Worm (Caenorhabditis elegans) whole organism, L2 larva: Measurements from ENCODE around the gene F25D1.3.

Experiments
- C34F6.9 ChIP-seq: fragments of 150-350 bp; optimal IDR thresholded peaks from 2 replicates; lab custom pipeline; 2014; ENCODE audit warnings: missing biosample characterization, missing genetic modification characterization
- R02D3.7 ChIP-seq: fragments of 150-350 bp; optimal IDR thresholded peaks from 2 replicates; lab custom pipeline; 2014; ENCODE audit warnings: missing biosample characterization, missing genetic modification characterization
- Y55F3AM.14 ChIP-seq: fragments of 200-800 bp; sonication (Bioruptor generic); optimal IDR thresholded peaks from 2 replicates; lab custom pipeline; 2018; ENCODE audit warnings: mild to moderate bottlenecking, missing genetic modification characterization, missing compliant biosample characterization
- ZK546.5 ChIP-seq: sonication (generic microtip); optimal IDR thresholded peaks from 2 replicates; lab custom pipeline; 2017; ENCODE audit warnings: missing biosample characterization, missing genetic modification characterization
- aly-2 ChIP-seq: fragments of 150-350 bp; optimal IDR thresholded peaks from 2 replicates; lab custom pipeline; 2014; ENCODE audit warnings: missing biosample characterization, missing genetic modification characterization
- ama-1 ChIP-seq: fragments of 150-350 bp; optimal IDR thresholded peaks from 2 replicates; lab custom pipeline; 2018; ENCODE audit warnings: inconsistent platforms
- blmp-1 ChIP-seq: sonication (generic microtip); optimal IDR thresholded peaks from 2 replicates; lab custom pipeline; 2017; ENCODE audit warnings: missing genetic modification characterization, mild to moderate bottlenecking, missing compliant biosample characterization, antibody characterized with exemption, moderate library complexity; ENCODE audit not compliant: insufficient read depth
- ceh-16 ChIP-seq: fragments of 150-350 bp; optimal IDR thresholded peaks from 2 replicates; lab custom pipeline; 2014; ENCODE audit warnings: missing biosample characterization, missing genetic modification characterization
- ceh-82 ChIP-seq: fragments of 150-350 bp; optimal IDR thresholded peaks from 2 replicates; lab custom pipeline; 2014; ENCODE audit warnings: missing biosample characterization, missing genetic modification characterization
- dmd-4 ChIP-seq: sonication (generic microtip); optimal IDR thresholded peaks from 2 replicates; lab custom pipeline; 2017; ENCODE audit warnings: missing biosample characterization, missing genetic modification characterization
- egl-27 ChIP-seq: sonication (generic microtip); optimal IDR thresholded peaks from 3 replicates; lab custom pipeline; 2017; ENCODE audit warnings: missing biosample characterization, missing genetic modification reagents, missing genetic modification characterization
- elt-3 ChIP-seq: sonication (generic microtip); optimal IDR thresholded peaks from 2 replicates; lab custom pipeline; 2017; ENCODE audit warnings: missing biosample characterization, missing genetic modification characterization
- fos-1 ChIP-seq: fragments of 150-350 bp; optimal IDR thresholded peaks from 2 replicates; lab custom pipeline; 2014; ENCODE audit warnings: missing biosample characterization, missing genetic modification characterization
- gmeb-1 ChIP-seq: fragments of 150-350 bp; optimal IDR thresholded peaks from 2 replicates; lab custom pipeline; 2014; ENCODE audit warnings: missing biosample characterization, missing genetic modification characterization
- lin-11 ChIP-seq: fragments of 150-350 bp; sonication (generic microtip); optimal IDR thresholded peaks from 2 replicates; lab custom pipeline; 2014; ENCODE audit warnings: missing biosample characterization, missing genetic modification characterization, inconsistent platforms, mixed read lengths
- lin-13 ChIP-seq: fragments of 150-350 bp; optimal IDR thresholded peaks from 2 replicates; lab custom pipeline; 2014; ENCODE audit warnings: missing biosample characterization, missing genetic modification reagents, missing genetic modification characterization
- lin-39 ChIP-seq: fragments of 150-350 bp; optimal IDR thresholded peaks from 2 replicates; lab custom pipeline; 2014; ENCODE audit warnings: missing biosample characterization, missing genetic modification reagents, missing genetic modification characterization
- lsy-2 ChIP-seq, 2 experiments: fragments of 150-350 bp in 1 of 2; sonication (generic microtip) in 1 of 2; optimal IDR thresholded peaks; 2 replicates each; lab custom pipeline; 2014 to 2017; ENCODE audit warnings: missing biosample characterization in 2 of 2, missing genetic modification characterization in 2 of 2
- mbf-1 ChIP-seq: sonication (generic microtip); optimal IDR thresholded peaks from 2 replicates; lab custom pipeline; 2017; ENCODE audit warnings: missing biosample characterization, missing genetic modification characterization
- nhr-10 ChIP-seq: sonication (generic microtip); optimal IDR thresholded peaks from 2 replicates; lab custom pipeline; 2017; ENCODE audit warnings: missing biosample characterization, missing genetic modification characterization
- nhr-129 ChIP-seq: fragments of 150-350 bp; optimal IDR thresholded peaks from 2 replicates; lab custom pipeline; 2014; ENCODE audit warnings: missing biosample characterization, missing genetic modification characterization
- nhr-21 ChIP-seq: fragments of 150-350 bp; optimal IDR thresholded peaks from 2 replicates; lab custom pipeline; 2014; ENCODE audit warnings: missing biosample characterization, missing genetic modification characterization
- nhr-23 ChIP-seq: fragments of 150-350 bp; optimal IDR thresholded peaks from 2 replicates; lab custom pipeline; 2014; ENCODE audit warnings: missing biosample characterization, missing genetic modification reagents, missing genetic modification characterization
- nhr-237 ChIP-seq: fragments of 150-350 bp; optimal IDR thresholded peaks from 2 replicates; lab custom pipeline; 2014; ENCODE audit warnings: missing biosample characterization, missing genetic modification characterization
- nhr-77 ChIP-seq: fragments of 150-350 bp; optimal IDR thresholded peaks from 2 replicates; lab custom pipeline; 2014; ENCODE audit warnings: missing biosample characterization, missing genetic modification characterization
- peb-1 ChIP-seq: fragments of 150-350 bp; optimal IDR thresholded peaks from 2 replicates; lab custom pipeline; 2014; ENCODE audit warnings: missing biosample characterization, missing genetic modification characterization
- skn-1 ChIP-seq: sonication (generic microtip); optimal IDR thresholded peaks from 2 replicates; lab custom pipeline; 2017; ENCODE audit warnings: missing biosample characterization, missing genetic modification characterization
- sma-3 ChIP-seq: sonication (generic microtip); optimal IDR thresholded peaks from 2 replicates; lab custom pipeline; 2016; ENCODE audit warnings: missing genetic modification reagents, missing genetic modification characterization, missing compliant biosample characterization
- sma-9 ChIP-seq, 2 experiments: fragments of 150-350 bp in 1 of 2; sonication (generic microtip) in 1 of 2; optimal IDR thresholded peaks; 2 replicates each; lab custom pipeline; 2014 to 2016; ENCODE audit warnings: missing genetic modification characterization in 2 of 2, mild to moderate bottlenecking in 1 of 2, missing biosample characterization in 1 of 2, missing compliant biosample characterization in 1 of 2, missing genetic modification reagents in 1 of 2, moderate library complexity in 1 of 2
- snpc-4 ChIP-seq: fragments of 150-350 bp; optimal IDR thresholded peaks from 2 replicates; lab custom pipeline; 2014; ENCODE audit warnings: missing biosample characterization, missing genetic modification characterization
- unc-55 ChIP-seq: fragments of 150-350 bp; sonication (generic microtip); optimal IDR thresholded peaks from 3 replicates; lab custom pipeline; 2014; ENCODE audit warnings: missing biosample characterization, missing genetic modification reagents, missing genetic modification characterization
- zag-1 ChIP-seq: fragments of 150-350 bp; optimal IDR thresholded peaks from 2 replicates; lab custom pipeline; 2014; ENCODE audit warnings: missing biosample characterization, missing genetic modification characterization
- ztf-1 ChIP-seq: fragments of 200-800 bp; sonication (Bioruptor generic); conservative IDR thresholded peaks from 2 replicates; pipeline ENCODE4 v1.3.6; 2022; ENCODE audit warnings: missing genetic modification characterization, missing compliant biosample characterization

The F25D1.3 gene

DNA sequence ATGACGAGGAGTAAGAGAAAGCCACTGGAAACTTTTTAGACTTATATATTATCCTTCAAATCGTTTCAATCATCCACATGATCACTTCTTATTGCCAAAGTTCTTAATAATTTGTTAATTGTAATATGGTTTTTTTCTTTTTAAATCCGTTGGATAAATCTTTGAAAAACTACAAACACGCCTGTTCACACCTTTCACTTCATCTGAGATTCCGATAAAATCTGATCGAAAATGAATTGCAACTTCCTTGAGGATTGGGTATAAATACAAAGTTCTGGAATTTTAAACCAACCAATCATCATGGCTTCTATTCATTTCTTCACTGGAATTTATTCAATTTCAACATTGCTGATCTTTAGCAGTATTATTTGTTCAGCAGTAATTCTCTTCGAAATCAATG lies 32.1 kb downstream of the F25D1.3 start, which contains the start of gene col-152:
Gene col-152, plus strand, starts transcription at position 301 of the 400 bp plus-strand sequence.
- TF ChIP-seq C34F6.9 (tag; lab: Kevin White, UChicago): no peak
- no peak for TF ChIP-seq snpc-4 (tag; lab: Kevin White, UChicago)
- no peak for TF ChIP-seq elt-3 (tag; lab: Kevin White, UChicago)
- no peak for TF ChIP-seq nhr-237 (tag; lab: Kevin White, UChicago)
- no peak for TF ChIP-seq aly-2 (tag; lab: Kevin White, UChicago)
- TF ChIP-seq nhr-23 (tag; lab: Kevin White, UChicago): no peak
- TF ChIP-seq lin-11 (tag; lab: Kevin White, UChicago): no peak
- TF ChIP-seq nhr-77 (tag; lab: Kevin White, UChicago): no peak
- TF ChIP-seq ceh-82 (tag; lab: Kevin White, UChicago): no peak
- no peak for TF ChIP-seq ZK546.5
- no peak for TF ChIP-seq gmeb-1 (tag; lab: Kevin White, UChicago)
- TF ChIP-seq lin-39 (tag; lab: Kevin White, UChicago): no peak
- TF ChIP-seq dmd-4 (tag; lab: Kevin White, UChicago): no peak
- TF ChIP-seq unc-55 (GFP tag; lab: Kevin White, UChicago): no peak
- TF ChIP-seq sma-9 (GFP tag; optimal IDR thresholded peaks at IDR 0.05; lab: Kevin White, UChicago): no peak
- no peak for TF ChIP-seq sma-9 (tag; optimal IDR thresholded peaks at IDR 0.05; lab: Kevin White, UChicago)
- TF ChIP-seq nhr-21 (tag; lab: Kevin White, UChicago): no peak
- TF ChIP-seq blmp-1: no peak
- no peak for TF ChIP-seq peb-1
- no peak for TF ChIP-seq mbf-1 (tag; lab: Kevin White, UChicago)

DNA sequence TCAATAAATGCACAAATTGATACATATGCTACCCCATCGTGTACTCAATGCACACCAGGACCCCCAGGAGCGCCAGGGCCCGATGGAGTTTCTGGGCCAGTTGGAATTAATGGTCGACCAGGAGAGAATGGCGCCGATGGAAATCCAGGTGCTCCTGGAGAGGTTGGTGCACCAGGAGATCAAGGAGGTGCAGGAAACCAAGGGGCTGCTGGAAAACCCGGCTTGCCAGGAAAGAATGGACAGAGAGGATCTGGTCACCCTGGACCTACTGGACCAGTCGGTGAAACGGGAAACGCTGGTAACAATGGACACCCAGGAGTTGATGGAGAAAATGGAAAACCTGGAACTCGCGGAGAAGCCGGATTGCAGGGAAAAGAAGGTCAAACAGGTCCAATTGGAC lies 33.1 kb downstream of the F25D1.3 start:
- TF ChIP-seq egl-27 (no peak), sma-3 (GFP tag; lab: Kevin White, UChicago) (no peak)

DNA sequence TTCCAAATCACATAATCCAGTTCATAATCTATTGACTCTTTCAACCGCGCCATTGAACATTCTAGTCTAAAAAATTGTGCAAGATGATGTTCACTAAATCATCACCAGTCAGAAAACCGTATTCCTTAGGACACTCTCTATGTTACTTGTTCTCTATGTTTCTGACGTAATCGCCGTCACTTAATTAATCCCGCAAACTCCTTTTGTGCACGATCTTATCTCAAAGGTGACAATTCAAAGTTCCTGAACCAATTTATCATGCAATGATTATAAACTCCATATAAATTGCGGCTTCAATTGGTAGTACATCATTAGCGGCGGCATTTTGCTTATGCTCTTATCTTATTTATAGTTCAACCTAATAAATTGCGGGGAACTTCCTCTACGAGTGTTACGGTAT lies 34.3 kb downstream of the F25D1.3 start:
- no peak for TF ChIP-seq ztf-1 (GFP tag; lab: Robert Waterston, UW)
- TF ChIP-seq lin-13 (GFP tag; lab: Kevin White, UChicago): no peak
- TF ChIP-seq nhr-77 (tag; lab: Kevin White, UChicago): no peak
- no peak for TF ChIP-seq lsy-2 (tag; optimal IDR thresholded peaks at IDR 0.05; lab: Kevin White, UChicago)
- TF ChIP-seq fos-1 (tag; lab: Kevin White, UChicago): no peak

DNA sequence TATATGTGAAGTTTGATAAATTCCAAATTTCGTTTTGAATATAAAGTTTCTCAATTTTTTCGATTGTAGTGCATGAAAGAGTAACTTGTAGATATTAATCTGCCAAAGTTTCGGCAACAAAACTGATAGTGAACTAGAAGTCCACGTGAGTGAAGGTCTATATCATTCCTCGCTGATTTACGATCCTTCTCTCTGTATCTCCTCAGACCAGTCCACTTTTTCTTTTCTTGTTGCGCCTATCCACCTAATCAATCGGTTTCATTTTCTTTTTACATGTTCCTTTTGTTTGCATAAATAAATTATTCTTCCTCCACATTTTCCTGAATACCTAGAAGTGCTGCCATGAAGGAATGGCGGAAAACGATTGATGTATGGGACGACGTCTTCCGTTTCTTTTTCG lies 35.6 kb downstream of the F25D1.3 start:
- TF ChIP-seq mbf-1 (tag; lab: Kevin White, UChicago) (no peak), peb-1 (no peak), blmp-1 (peak; percentile 17)

DNA sequence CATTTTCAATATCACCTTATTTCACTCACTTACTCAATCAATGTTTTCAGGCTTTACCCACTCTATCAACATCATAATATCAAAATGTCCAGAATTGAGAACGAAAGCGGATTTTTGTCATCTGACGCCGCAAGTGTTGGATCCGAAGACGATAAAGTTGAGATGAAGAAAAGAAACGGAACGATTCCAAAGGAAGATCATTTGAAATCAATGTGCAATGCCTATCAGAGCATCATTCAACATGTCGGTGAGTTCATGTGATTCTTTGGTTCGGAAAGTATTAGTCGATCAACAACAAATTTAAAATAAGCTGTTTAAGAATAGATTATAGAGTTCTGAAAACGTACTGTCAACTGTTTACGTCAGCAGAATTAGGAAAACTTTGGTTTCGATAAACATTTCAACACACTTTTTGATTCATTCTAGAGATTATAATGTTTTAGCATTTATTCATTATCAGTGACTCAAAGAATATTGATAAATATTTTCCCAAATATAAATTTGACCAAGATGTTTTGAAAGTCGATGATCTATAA lies 36.4 kb downstream of the F25D1.3 start, which contains the start of gene cat-4:
Gene cat-4, plus strand, starts transcription at position 51 of the 536 bp plus-strand sequence.
- TF ChIP-seq skn-1 (tag; lab: Kevin White, UChicago): no peak
- TF ChIP-seq Y55F3AM.14 (GFP tag; lab: Kevin White, UChicago): no peak
- no peak for TF ChIP-seq aly-2 (tag; lab: Kevin White, UChicago)
- no peak for TF ChIP-seq nhr-129 (tag; lab: Kevin White, UChicago)
- TF ChIP-seq ZK546.5: no peak
- TF ChIP-seq gmeb-1 (tag; lab: Kevin White, UChicago): peak; percentile 19
- TF ChIP-seq zag-1 (tag; lab: Kevin White, UChicago): no peak
- no peak for TF ChIP-seq R02D3.7
- peak; percentile 50 for TF ChIP-seq sma-9 (GFP tag; optimal IDR thresholded peaks at IDR 0.05; lab: Kevin White, UChicago)
- TF ChIP-seq sma-9 (tag; optimal IDR thresholded peaks at IDR 0.05; lab: Kevin White, UChicago): no peak

DNA sequence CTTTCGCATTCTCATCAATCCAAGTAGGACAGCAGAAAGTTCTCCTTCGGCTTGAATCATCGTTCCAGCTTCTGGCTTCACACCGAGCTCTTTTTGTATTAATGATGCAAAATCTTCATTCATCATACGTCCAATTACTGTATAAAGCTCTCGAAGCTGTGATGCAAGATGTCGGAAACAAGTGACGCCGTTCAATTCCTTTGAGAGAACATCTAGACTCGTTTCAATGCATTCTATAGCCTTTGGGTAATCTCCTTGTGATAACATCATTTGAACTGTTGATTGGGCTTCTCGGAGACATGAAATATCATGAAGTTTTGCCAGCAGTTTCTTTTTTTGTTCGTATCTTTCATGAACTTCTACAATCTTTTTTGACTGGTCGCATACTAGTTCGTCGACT lies 40.0 kb downstream of the F25D1.3 start:
- no peak for TF ChIP-seq skn-1 (tag; lab: Kevin White, UChicago)
- TF ChIP-seq R02D3.7: no peak
- TF ChIP-seq C34F6.9 (tag; lab: Kevin White, UChicago): no peak
- no peak for TF ChIP-seq nhr-10 (tag; lab: Kevin White, UChicago)
- TF ChIP-seq elt-3 (tag; lab: Kevin White, UChicago): no peak
- TF ChIP-seq gmeb-1 (tag; lab: Kevin White, UChicago): no peak
- no peak for TF ChIP-seq ama-1 (lab: Kevin White, UChicago)
- no peak for TF ChIP-seq lsy-2 (tag; optimal IDR thresholded peaks at IDR 0.05; lab: Kevin White, UChicago)
- no peak for TF ChIP-seq ceh-16
